Worm (Caenorhabditis elegans) whole organism, L4 larva: ENCODE measurements around the gene C49F8.15.

Source experiments
- F10B5.3 ChIP-seq: sonication (generic microtip); optimal IDR thresholded peaks from 2 replicates; lab custom pipeline; 2016; ENCODE audit warnings: mild to moderate bottlenecking, missing genetic modification characterization, missing compliant biosample characterization
- aly-2 ChIP-seq: sonication (generic microtip); optimal IDR thresholded peaks from 2 replicates; lab custom pipeline; 2018; ENCODE audit warnings: missing biosample characterization, missing genetic modification characterization
- dmd-8 ChIP-seq: fragments of 200-800 bp; sonication (Bioruptor generic); IDR thresholded peaks from 2 replicates; pipeline ENCODE4 v1.3.6; 2022; ENCODE audit warnings: missing genetic modification characterization, missing compliant biosample characterization
- fkh-10 ChIP-seq: fragments of 150-350 bp; optimal IDR thresholded peaks from 2 replicates; lab custom pipeline; 2014; ENCODE audit warnings: missing biosample characterization, missing genetic modification reagents, missing genetic modification characterization
- hif-1 ChIP-seq, 2 experiments: sonication (generic microtip); optimal IDR thresholded peaks; 2 replicates each; lab custom pipeline; 2016 to 2017; ENCODE audit warnings: missing compliant biosample characterization in 2 of 2, missing genetic modification characterization in 2 of 2, missing genetic modification reagents in 2 of 2, missing genotype in 2 of 2, mild to moderate bottlenecking in 1 of 2
- nhr-25 ChIP-seq: sonication (generic microtip); optimal IDR thresholded peaks from 2 replicates; lab custom pipeline; 2017; ENCODE audit warnings: missing genetic modification characterization, mild to moderate bottlenecking, missing compliant biosample characterization, antibody characterized with exemption, moderate library complexity, borderline replicate concordance; ENCODE audit not compliant: insufficient read depth
- snpc-4 ChIP-seq: fragments of 150-350 bp; optimal IDR thresholded peaks from 2 replicates; lab custom pipeline; 2014; ENCODE audit warnings: missing biosample characterization, missing genetic modification characterization
- unc-62 ChIP-seq, 3 experiments: fragments of 150-350 bp in 1 of 3; sonication (generic microtip); optimal IDR thresholded peaks in 2 of 3; peaks in 1 of 3; 1 replicate in 1 of 3; 2 replicates in 2 of 3; lab custom pipeline; 2014 to 2017; ENCODE audit warnings: missing biosample characterization in 3 of 3, missing genetic modification characterization in 3 of 3, missing genetic modification reagents in 3 of 3, missing genotype in 1 of 3
- zip-2 ChIP-seq: fragments of 150-350 bp; optimal IDR thresholded peaks from 2 replicates; lab custom pipeline; 2014; ENCODE audit warnings: missing biosample characterization, missing genetic modification characterization

DNA sequence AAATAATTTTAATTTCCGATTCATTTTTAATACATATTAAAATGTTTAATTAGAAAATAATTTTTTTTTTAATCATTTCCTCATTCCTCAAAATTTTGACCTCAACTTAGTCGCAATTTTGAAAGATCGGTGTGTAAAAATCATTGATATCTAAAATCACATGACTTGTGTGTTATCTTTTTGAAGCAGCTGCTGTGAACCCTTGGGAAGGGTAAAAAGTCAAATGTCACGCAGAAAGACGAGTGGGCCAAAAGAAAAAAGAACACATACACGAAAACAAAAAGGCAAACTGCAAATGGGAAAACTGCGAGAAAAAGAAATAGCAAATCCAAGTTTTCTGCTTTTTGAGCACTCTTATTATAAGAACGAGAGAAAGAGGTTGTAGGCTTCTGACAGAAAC is 20.9 kb upstream of the C49F8.15 start:
- TF ChIP-seq aly-2 (tag; lab: Kevin White, UChicago): no peak
- TF ChIP-seq F10B5.3: no peak
- peak in 1 of 2 experiments; percentile 22 for TF ChIP-seq unc-62 (GFP tag; optimal IDR thresholded peaks at IDR 0.05 in 1 of 2; lab: Kevin White, UChicago)
- TF ChIP-seq unc-62 (tag; optimal IDR thresholded peaks at IDR 0.05; lab: Kevin White, UChicago): no peak
- no peak for TF ChIP-seq nhr-25 (tag; lab: Kevin White, UChicago)
- TF ChIP-seq fkh-10 (GFP tag; lab: Kevin White, UChicago): no peak
- TF ChIP-seq zip-2 (tag; lab: Kevin White, UChicago): no peak
- peak in 1 of 2 experiments; percentile 42 for TF ChIP-seq hif-1 (tag; optimal IDR thresholded peaks at IDR 0.05; lab: Kevin White, UChicago)
- TF ChIP-seq dmd-8 (GFP tag; lab: Robert Waterston, UW): no peak
- no peak for TF ChIP-seq snpc-4 (tag; lab: Kevin White, UChicago)
